Worm (Caenorhabditis elegans) whole organism, L2 larva: ENCODE data around the gene sru-18.
"Not testable (repeated sequence)": the region's sequence is repeated elsewhere in the genome, so short reads cannot be mapped to it uniquely, and the experiment has no call there.

Source experiments
- C34F6.9 ChIP-seq: fragments of 150-350 bp; optimal IDR thresholded peaks from 2 replicates; lab custom pipeline; 2014; ENCODE audit warnings: missing biosample characterization, missing genetic modification characterization
- F13H6.1 ChIP-seq: sonication (generic microtip); optimal IDR thresholded peaks from 2 replicates; lab custom pipeline; 2016; ENCODE audit warnings: missing genetic modification characterization, missing compliant biosample characterization
- R02D3.7 ChIP-seq: fragments of 150-350 bp; optimal IDR thresholded peaks from 2 replicates; lab custom pipeline; 2014; ENCODE audit warnings: missing biosample characterization, missing genetic modification characterization
- Y55F3AM.14 ChIP-seq: fragments of 200-800 bp; sonication (Bioruptor generic); optimal IDR thresholded peaks from 2 replicates; lab custom pipeline; 2018; ENCODE audit warnings: mild to moderate bottlenecking, missing genetic modification characterization, missing compliant biosample characterization
- ZK546.5 ChIP-seq: sonication (generic microtip); optimal IDR thresholded peaks from 2 replicates; lab custom pipeline; 2017; ENCODE audit warnings: missing biosample characterization, missing genetic modification characterization
- aly-2 ChIP-seq: fragments of 150-350 bp; optimal IDR thresholded peaks from 2 replicates; lab custom pipeline; 2014; ENCODE audit warnings: missing biosample characterization, missing genetic modification characterization
- ama-1 ChIP-seq: fragments of 150-350 bp; optimal IDR thresholded peaks from 2 replicates; lab custom pipeline; 2018; ENCODE audit warnings: inconsistent platforms
- blmp-1 ChIP-seq: sonication (generic microtip); optimal IDR thresholded peaks from 2 replicates; lab custom pipeline; 2017; ENCODE audit warnings: missing genetic modification characterization, mild to moderate bottlenecking, missing compliant biosample characterization, antibody characterized with exemption, moderate library complexity; ENCODE audit not compliant: insufficient read depth
- ceh-82 ChIP-seq: fragments of 150-350 bp; optimal IDR thresholded peaks from 2 replicates; lab custom pipeline; 2014; ENCODE audit warnings: missing biosample characterization, missing genetic modification characterization
- dmd-4 ChIP-seq: sonication (generic microtip); optimal IDR thresholded peaks from 2 replicates; lab custom pipeline; 2017; ENCODE audit warnings: missing biosample characterization, missing genetic modification characterization
- elt-1 ChIP-seq: fragments of 150-350 bp; optimal IDR thresholded peaks from 2 replicates; lab custom pipeline; 2014; ENCODE audit warnings: missing biosample characterization, missing genetic modification characterization
- elt-3 ChIP-seq: sonication (generic microtip); optimal IDR thresholded peaks from 2 replicates; lab custom pipeline; 2017; ENCODE audit warnings: missing biosample characterization, missing genetic modification characterization
- lin-11 ChIP-seq: fragments of 150-350 bp; sonication (generic microtip); optimal IDR thresholded peaks from 2 replicates; lab custom pipeline; 2014; ENCODE audit warnings: missing biosample characterization, missing genetic modification characterization, inconsistent platforms, mixed read lengths
- lin-13 ChIP-seq: fragments of 150-350 bp; optimal IDR thresholded peaks from 2 replicates; lab custom pipeline; 2014; ENCODE audit warnings: missing biosample characterization, missing genetic modification reagents, missing genetic modification characterization
- lin-39 ChIP-seq: fragments of 150-350 bp; optimal IDR thresholded peaks from 2 replicates; lab custom pipeline; 2014; ENCODE audit warnings: missing biosample characterization, missing genetic modification reagents, missing genetic modification characterization
- lsy-2 ChIP-seq, 2 experiments: fragments of 150-350 bp in 1 of 2; sonication (generic microtip) in 1 of 2; optimal IDR thresholded peaks; 2 replicates each; lab custom pipeline; 2014 to 2017; ENCODE audit warnings: missing biosample characterization in 2 of 2, missing genetic modification characterization in 2 of 2
- mab-5 ChIP-seq: fragments of 150-350 bp; optimal IDR thresholded peaks from 2 replicates; lab custom pipeline; 2014; ENCODE audit warnings: missing biosample characterization, missing genetic modification characterization
- mdl-1 ChIP-seq, 2 experiments: fragments of 150-350 bp in 1 of 2; sonication (generic microtip) in 1 of 2; optimal IDR thresholded peaks; 2 replicates each; lab custom pipeline; 2017; ENCODE audit warnings: missing biosample characterization in 2 of 2, missing genetic modification characterization in 2 of 2
- nhr-11 ChIP-seq: fragments of 150-350 bp; optimal IDR thresholded peaks from 2 replicates; lab custom pipeline; 2014; ENCODE audit warnings: missing biosample characterization, missing genetic modification characterization
- nhr-12 ChIP-seq: fragments of 150-350 bp; optimal IDR thresholded peaks from 2 replicates; lab custom pipeline; 2014; ENCODE audit warnings: missing biosample characterization, missing genetic modification characterization
- nhr-129 ChIP-seq: fragments of 150-350 bp; optimal IDR thresholded peaks from 2 replicates; lab custom pipeline; 2014; ENCODE audit warnings: missing biosample characterization, missing genetic modification characterization
- nhr-21 ChIP-seq: fragments of 150-350 bp; optimal IDR thresholded peaks from 2 replicates; lab custom pipeline; 2014; ENCODE audit warnings: missing biosample characterization, missing genetic modification characterization
- nhr-237 ChIP-seq: fragments of 150-350 bp; optimal IDR thresholded peaks from 2 replicates; lab custom pipeline; 2014; ENCODE audit warnings: missing biosample characterization, missing genetic modification characterization
- nhr-25 ChIP-seq: fragments of 150-350 bp; sonication (generic microtip); optimal IDR thresholded peaks from 3 replicates; lab custom pipeline; 2014; ENCODE audit warnings: missing biosample characterization, missing genetic modification characterization
- nhr-6 ChIP-seq: fragments of 150-350 bp; optimal IDR thresholded peaks from 2 replicates; lab custom pipeline; 2014; ENCODE audit warnings: missing biosample characterization, missing genetic modification characterization
- skn-1 ChIP-seq: sonication (generic microtip); optimal IDR thresholded peaks from 2 replicates; lab custom pipeline; 2017; ENCODE audit warnings: missing biosample characterization, missing genetic modification characterization
- unc-39 ChIP-seq: fragments of 150-350 bp; optimal IDR thresholded peaks from 2 replicates; lab custom pipeline; 2014; ENCODE audit warnings: missing biosample characterization, missing genetic modification characterization
- unc-55 ChIP-seq: fragments of 150-350 bp; sonication (generic microtip); optimal IDR thresholded peaks from 3 replicates; lab custom pipeline; 2014; ENCODE audit warnings: missing biosample characterization, missing genetic modification reagents, missing genetic modification characterization
- ztf-1 ChIP-seq: fragments of 200-800 bp; sonication (Bioruptor generic); conservative IDR thresholded peaks from 2 replicates; pipeline ENCODE4 v1.3.6; 2022; ENCODE audit warnings: missing genetic modification characterization, missing compliant biosample characterization
- ztf-11 ChIP-seq: sonication (generic microtip); optimal IDR thresholded peaks from 2 replicates; lab custom pipeline; 2017; ENCODE audit warnings: missing biosample characterization, missing genetic modification characterization
- ztf-4 ChIP-seq: fragments of 150-350 bp; optimal IDR thresholded peaks from 2 replicates; lab custom pipeline; 2014; ENCODE audit warnings: missing biosample characterization, missing genetic modification characterization

The sru-18 gene

DNA sequence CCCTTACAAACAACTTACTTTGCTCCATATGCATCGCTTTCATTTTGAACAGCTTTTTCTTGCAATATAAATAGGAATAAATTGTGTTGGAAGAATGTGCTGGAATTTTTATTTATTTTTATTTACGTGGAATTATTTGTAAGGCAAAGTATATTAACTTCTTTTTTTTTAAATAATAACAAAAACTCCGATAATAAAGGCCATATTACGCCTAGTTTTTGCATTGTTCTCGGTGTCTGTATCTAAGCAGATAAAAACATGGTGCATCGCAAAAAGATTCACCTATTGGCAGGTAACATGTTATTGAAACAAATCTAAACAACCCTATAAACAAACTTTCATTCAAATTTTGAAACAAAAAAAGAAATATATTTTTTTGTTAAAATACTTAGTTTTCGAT, 38.7 kb upstream of the sru-18 start, which contains the start of gene C25G4.8:
Gene C25G4.8 (minus strand): TSS at position 101 of the 400 bp plus-strand sequence.
- no peak for TF ChIP-seq nhr-6 (tag; lab: Kevin White, UChicago)

DNA sequence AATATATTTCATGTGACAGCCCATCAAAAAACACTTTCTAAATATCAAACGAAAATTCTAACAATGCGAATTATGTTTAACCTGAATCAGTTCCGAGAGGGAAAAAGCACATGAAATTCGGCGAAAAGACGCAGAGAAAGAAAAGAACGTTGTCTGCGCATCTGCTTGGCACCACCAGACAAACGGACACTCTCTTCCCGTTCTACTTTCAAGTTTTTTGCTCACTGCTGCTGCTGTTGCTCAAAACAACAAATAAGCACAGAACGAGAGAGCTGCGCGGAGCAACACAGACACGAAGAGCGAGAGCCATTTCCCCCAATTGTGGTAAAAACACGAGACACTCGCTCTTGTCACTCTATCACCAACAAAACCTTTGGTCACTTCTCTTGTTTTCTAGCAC, 37.2 kb upstream of the sru-18 start:
- no peak for TF ChIP-seq nhr-237
- TF ChIP-seq elt-1 (tag; lab: Kevin White, UChicago) = no peak
- no peak for TF ChIP-seq R02D3.7 (tag; lab: Kevin White, UChicago)
- peak; percentile 63 for TF ChIP-seq unc-55 (GFP tag; lab: Kevin White, UChicago)
- no peak for TF ChIP-seq aly-2 (tag; lab: Kevin White, UChicago)
- TF ChIP-seq C34F6.9 (tag; lab: Kevin White, UChicago) = peak; percentile 55
- TF ChIP-seq mab-5 (tag; lab: Kevin White, UChicago) = no peak
- TF ChIP-seq lin-11 (tag; lab: Kevin White, UChicago) = peak; percentile 40
- TF ChIP-seq nhr-129 (tag; lab: Kevin White, UChicago) = peak; percentile 83

DNA sequence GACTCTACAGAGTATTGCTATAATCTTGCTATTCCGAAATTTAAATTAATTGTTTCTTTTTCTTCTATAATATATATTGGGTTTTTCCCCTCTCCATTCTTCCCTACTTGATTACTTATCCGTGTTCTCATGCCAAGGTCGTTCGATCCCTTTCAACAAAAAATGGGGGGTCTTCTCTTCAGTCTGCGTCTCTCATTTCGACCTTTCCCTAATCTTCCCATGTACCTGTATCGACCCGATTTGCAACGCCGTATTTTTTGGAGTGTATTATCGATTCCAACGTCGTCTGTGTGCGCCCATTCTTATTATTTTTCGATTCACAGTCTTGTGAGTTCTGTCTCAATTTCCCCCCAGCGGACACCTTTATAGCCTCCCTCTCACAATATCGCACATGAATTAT, 34.3 kb upstream of the sru-18 start:
- TF ChIP-seq mdl-1 (tag; optimal IDR thresholded peaks at IDR 0.05; lab: Kevin White, UChicago) (no peak), nhr-21 (tag; lab: Kevin White, UChicago) (no peak), elt-3 (no peak), nhr-25 (tag; lab: Kevin White, UChicago) (peak; percentile 30), lsy-2 (tag; optimal IDR thresholded peaks at IDR 0.05; lab: Kevin White, UChicago) (no peak), lin-11 (tag; lab: Kevin White, UChicago) (no peak), nhr-129 (tag; lab: Kevin White, UChicago) (peak; percentile 51), ama-1 (lab: Kevin White, UChicago) (no peak)
- TF ChIP-seq, all 48 proteins: peak for 2

DNA sequence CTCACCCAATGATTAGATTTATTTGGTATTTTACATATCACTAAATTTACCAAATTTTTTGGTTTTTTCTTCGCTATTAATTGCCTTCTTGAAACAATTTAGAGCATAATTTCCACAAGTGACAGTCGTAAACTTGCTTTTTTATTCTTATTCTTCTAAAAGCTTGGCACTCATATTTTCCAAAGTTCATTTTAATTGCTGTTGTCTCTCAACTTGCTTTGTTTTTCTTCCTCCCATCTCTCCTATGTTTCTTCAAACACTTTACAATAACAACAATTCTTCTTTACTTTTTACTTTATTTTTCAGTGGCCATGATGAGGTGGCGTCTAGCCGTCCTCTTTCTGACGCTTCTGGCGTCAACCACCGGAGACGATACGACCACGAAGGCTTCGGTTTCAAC, 33.7 kb upstream of the sru-18 start, which contains the start of gene igdb-2:
Gene igdb-2 (plus strand): TSS at position 301 of the 400 bp plus-strand sequence.
- TF ChIP-seq ama-1 (lab: Kevin White, UChicago) = no peak
- no peak for TF ChIP-seq ZK546.5
- TF ChIP-seq nhr-237 = no peak
- TF ChIP-seq mdl-1 (tag; optimal IDR thresholded peaks at IDR 0.05; lab: Kevin White, UChicago) = no peak
- TF ChIP-seq Y55F3AM.14 (GFP tag; lab: Kevin White, UChicago) = no peak
- TF ChIP-seq ceh-82 (tag; lab: Kevin White, UChicago) = no peak
- TF ChIP-seq nhr-6 (tag; lab: Kevin White, UChicago) = no peak
- no peak for TF ChIP-seq elt-3
- no peak for TF ChIP-seq ztf-11
- TF ChIP-seq lin-39 = no peak
- no peak for TF ChIP-seq F13H6.1 (tag; lab: Kevin White, UChicago)
- no peak for TF ChIP-seq ztf-1 (GFP tag; lab: Robert Waterston, UW)
- no peak for TF ChIP-seq lsy-2 (tag; optimal IDR thresholded peaks at IDR 0.05; lab: Kevin White, UChicago)
- no peak for TF ChIP-seq nhr-11
- TF ChIP-seq lin-11 (tag; lab: Kevin White, UChicago) = no peak
- no peak for TF ChIP-seq dmd-4 (tag; lab: Kevin White, UChicago)
- TF ChIP-seq aly-2 (tag; lab: Kevin White, UChicago) = no peak
- no peak for TF ChIP-seq R02D3.7 (tag; lab: Kevin White, UChicago)
- no peak for TF ChIP-seq unc-39 (tag; lab: Kevin White, UChicago)

DNA sequence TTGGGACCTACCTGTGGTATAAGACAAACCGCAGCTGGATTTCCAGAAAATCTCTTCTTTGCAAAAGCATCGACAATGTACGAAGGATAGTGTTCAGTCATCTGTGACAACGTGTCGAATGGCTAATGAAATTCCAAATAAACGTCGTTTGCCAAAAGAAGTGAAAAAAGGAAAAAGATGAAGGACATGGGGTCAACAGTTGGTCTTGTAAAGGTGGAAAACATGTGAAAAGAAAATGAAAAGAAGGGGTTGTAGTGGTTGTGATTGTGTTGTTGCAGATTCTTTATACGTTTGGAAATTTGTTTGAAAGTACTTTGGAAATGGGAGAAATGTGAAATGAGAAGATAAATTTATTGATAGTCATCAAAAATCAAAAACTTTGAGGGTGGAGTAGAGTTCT, 25.1 kb upstream of the sru-18 start, which contains the start of gene T04A11.1:
Gene T04A11.1 (minus strand): TSS at position 101 of the 400 bp plus-strand sequence.
- TF ChIP-seq nhr-12 (tag; lab: Kevin White, UChicago); skn-1 (tag; lab: Kevin White, UChicago); ztf-4: not testable (repeated sequence)

DNA sequence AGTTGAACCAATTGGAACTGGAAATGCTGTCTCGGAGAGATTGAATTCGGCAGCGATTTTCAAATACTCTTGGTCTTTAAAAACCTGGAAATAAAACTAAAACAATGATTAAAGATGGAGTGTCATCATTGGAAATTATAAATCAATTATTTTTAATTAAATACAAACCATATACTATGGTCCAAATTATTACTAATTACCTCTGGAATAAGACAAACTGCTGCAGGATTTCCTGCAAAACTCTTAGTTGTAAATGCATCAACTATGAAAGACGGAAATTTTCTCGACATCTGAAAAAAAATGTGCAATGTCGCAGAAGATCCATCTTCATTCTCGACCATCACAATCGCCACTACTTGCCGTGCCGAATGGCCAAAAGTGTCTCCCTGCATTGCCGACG, 23.3 kb upstream of the sru-18 start, which contains the start of gene igdb-1:
Gene igdb-1 (plus strand): TSS at position 301 of the 400 bp plus-strand sequence.
- not testable (repeated sequence) for TF ChIP-seq nhr-11; elt-1 (tag; lab: Kevin White, UChicago); blmp-1

DNA sequence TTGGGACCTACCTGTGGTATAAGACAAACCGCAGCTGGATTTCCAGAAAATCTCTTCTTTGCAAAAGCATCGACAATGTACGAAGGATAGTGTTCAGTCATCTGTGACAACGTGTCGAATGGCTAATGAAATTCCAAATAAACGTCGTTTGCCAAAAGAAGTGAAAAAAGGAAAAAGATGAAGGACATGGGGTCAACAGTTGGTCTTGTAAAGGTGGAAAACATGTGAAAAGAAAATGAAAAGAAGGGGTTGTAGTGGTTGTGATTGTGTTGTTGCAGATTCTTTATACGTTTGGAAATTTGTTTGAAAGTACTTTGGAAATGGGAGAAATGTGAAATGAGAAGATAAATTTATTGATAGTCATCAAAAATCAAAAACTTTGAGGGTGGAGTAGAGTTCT, 17.6 kb upstream of the sru-18 start, which contains the start of gene T04A11.4:
Gene T04A11.4 (minus strand): TSS at position 101 of the 400 bp plus-strand sequence.
- not testable (repeated sequence) for TF ChIP-seq F13H6.1 (tag; lab: Kevin White, UChicago); lin-13 (GFP tag; lab: Kevin White, UChicago); nhr-129 (tag; lab: Kevin White, UChicago)
